Worm (Caenorhabditis elegans): ENCODE data around the gene nas-1.

ce11 chrIII:13429668-13430067, 24.1 kb downstream of the nas-1 start, which contains the start of gene bli-5:
- TF ChIP-seq ces-1 (GFP tag; optimal IDR thresholded peaks at IDR 0.05) (no peak), unc-120 (tag; optimal IDR thresholded peaks at IDR 0.05; ENCODE audit: poor library complexity, severe bottlenecking) (no peak), pha-4 (tag; optimal IDR thresholded peaks at IDR 0.05) (no peak), snpc-4 (tag; optimal IDR thresholded peaks at IDR 0.05) (no peak), unc-39 (tag; optimal IDR thresholded peaks at IDR 0.05) (no peak), nhr-28 (tag; optimal IDR thresholded peaks at IDR 0.05) (no peak), nhr-76 (tag; optimal IDR thresholded peaks at IDR 0.05) (no peak), nhr-12 (tag; optimal IDR thresholded peaks at IDR 0.05) (no peak), unc-62 (GFP tag; optimal IDR thresholded peaks at IDR 0.05) (no peak), elt-3 (tag; optimal IDR thresholded peaks at IDR 0.05) (no peak), blmp-1 (tag; optimal IDR thresholded peaks at IDR 0.05) (no peak), ceh-43 (GFP tag; optimal IDR thresholded peaks at IDR 0.05) (no peak), lsy-2 (tag; optimal IDR thresholded peaks at IDR 0.05) (no peak)

All from whole organism, mixed stage, embryonic.